Worm (Caenorhabditis elegans) whole organism, L4/young adult: ENCODE results near the gene F17E5.2.
A peak's percentile ranks its signal among the peaks of the same experiment; 100 is the strongest.

ENCODE experiments used
- W03F9.2 ChIP-seq: fragments of 150-350 bp; optimal IDR thresholded peaks from 2 replicates; lab custom pipeline; 2014; ENCODE audit warnings: missing biosample characterization, missing genetic modification characterization
- him-1 ChIP-seq: sonication (generic microtip); optimal IDR thresholded peaks from 2 replicates; lab custom pipeline; 2016; ENCODE audit warnings: missing genotype, missing genetic modification reagents, missing genetic modification characterization, missing compliant biosample characterization

ce11 chrX:12347822-12348221 is 46.2 kb upstream of the F17E5.2 start:
- TF ChIP-seq him-1 (tag; lab: Kevin White, UChicago) = no peak
- peak; percentile 28 for TF ChIP-seq W03F9.2 (tag; lab: Kevin White, UChicago)
